Fruit fly (Drosophila melanogaster) whole organism, prepupa: Measurements from ENCODE around the gene Orp8.

Experiments used
- Blimp-1 ChIP-seq: fragments of 200-800 bp; sonication (Bioruptor generic); optimal IDR thresholded peaks from 3 replicates; lab custom pipeline; 2017; ENCODE audit warnings: missing biosample characterization, missing genetic modification characterization, mild to moderate bottlenecking, moderate library complexity, missing genetic modification reagents
- CG10669 ChIP-seq: fragments of 200-800 bp; sonication (Bioruptor generic); optimal IDR thresholded peaks from 3 replicates; lab custom pipeline; 2018; ENCODE audit warnings: missing biosample characterization, mild to moderate bottlenecking, missing genetic modification characterization, moderate library complexity
- CG11762 ChIP-seq: fragments of 200-800 bp; sonication (Bioruptor generic); optimal IDR thresholded peaks from 3 replicates; lab custom pipeline; 2016; ENCODE audit warnings: missing biosample characterization, missing genetic modification characterization; ENCODE audit not compliant: insufficient read depth
- CG15336 ChIP-seq: fragments of 200-800 bp; sonication (Bioruptor generic); IDR thresholded peaks from 2 replicates; pipeline ENCODE4 v1.3.6; 2022; ENCODE audit warnings: missing biosample characterization, missing genetic modification characterization
- CG16779 ChIP-seq: fragments of 200-800 bp; sonication (Bioruptor generic); optimal IDR thresholded peaks from 3 replicates; lab custom pipeline; 2017; ENCODE audit warnings: missing biosample characterization, mild to moderate bottlenecking, missing genetic modification characterization
- CG3032 ChIP-seq: fragments of 200-800 bp; optimal IDR thresholded peaks from 2 replicates; lab custom pipeline; 2019; ENCODE audit warnings: missing biosample characterization, mild to moderate bottlenecking, missing genetic modification characterization, moderate library complexity
- CG31627 ChIP-seq: fragments of 200-800 bp; sonication (Bioruptor generic); optimal IDR thresholded peaks from 3 replicates; lab custom pipeline; 2016; ENCODE audit warnings: missing biosample characterization, missing genetic modification characterization
- CG3919 ChIP-seq: fragments of 200-800 bp; sonication (Bioruptor generic); optimal IDR thresholded peaks from 3 replicates; lab custom pipeline; 2016; ENCODE audit warnings: missing biosample characterization, missing genetic modification characterization
- CG6163 ChIP-seq: fragments of 200-800 bp; sonication (Bioruptor generic); IDR thresholded peaks from 3 replicates; pipeline ENCODE4 v1.3.6; 2022; ENCODE audit warnings: missing biosample characterization, missing genetic modification characterization
- CG6276 ChIP-seq: fragments of 200-800 bp; sonication (Bioruptor generic); optimal IDR thresholded peaks from 2 replicates; lab custom pipeline; 2017; ENCODE audit warnings: missing biosample characterization, mild to moderate bottlenecking, missing genetic modification characterization
- CG6792 ChIP-seq: fragments of 200-800 bp; sonication (Bioruptor generic); optimal IDR thresholded peaks from 3 replicates; lab custom pipeline; 2016; ENCODE audit warnings: missing biosample characterization, missing genetic modification characterization
- CG6808 ChIP-seq: fragments of 200-800 bp; sonication (Bioruptor generic); optimal IDR thresholded peaks from 3 replicates; lab custom pipeline; 2017; ENCODE audit warnings: missing biosample characterization, missing genetic modification characterization, mild to moderate bottlenecking, moderate library complexity, missing genetic modification reagents
- CG6854 ChIP-seq: fragments of 200-800 bp; sonication (Bioruptor generic); optimal IDR thresholded peaks from 2 replicates; lab custom pipeline; 2017; ENCODE audit warnings: missing biosample characterization, mild to moderate bottlenecking, missing genetic modification characterization
- CG7368 ChIP-seq: fragments of 200-800 bp; sonication (Bioruptor generic); optimal IDR thresholded peaks from 3 replicates; lab custom pipeline; 2016; ENCODE audit warnings: missing biosample characterization, missing genetic modification characterization
- CG8119 ChIP-seq: fragments of 200-800 bp; sonication (Bioruptor generic); IDR thresholded peaks from 3 replicates; pipeline ENCODE4 v1.3.6; 2022; ENCODE audit warnings: missing biosample characterization, missing genetic modification characterization
- CG8632 ChIP-seq: fragments of 200-800 bp; sonication (Bioruptor generic); optimal IDR thresholded peaks from 3 replicates; lab custom pipeline; 2016; ENCODE audit warnings: missing biosample characterization, missing genetic modification characterization
- CG9139 ChIP-seq: fragments of 200-800 bp; sonication (Bioruptor generic); optimal IDR thresholded peaks from 3 replicates; lab custom pipeline; 2017; ENCODE audit warnings: missing biosample characterization, mild to moderate bottlenecking, missing genetic modification characterization
- Eip75B ChIP-seq: fragments of 200-800 bp; sonication (Bioruptor generic); optimal IDR thresholded peaks from 3 replicates; lab custom pipeline; 2016; ENCODE audit warnings: missing biosample characterization, missing genetic modification characterization
- Eip78C ChIP-seq: fragments of 200-800 bp; sonication (Bioruptor generic); peaks from one replicate; lab custom pipeline; 2016; ENCODE audit warnings: missing biosample characterization, missing genetic modification characterization
- Eip93F ChIP-seq: fragments of 200-800 bp; sonication (Bioruptor generic); optimal IDR thresholded peaks from 2 replicates; lab custom pipeline; 2016; ENCODE audit warnings: missing biosample characterization, mild to moderate bottlenecking, missing genetic modification characterization
- Ets21C ChIP-seq: fragments of 200-800 bp; sonication (Bioruptor generic); optimal IDR thresholded peaks from 3 replicates; lab custom pipeline; 2016; ENCODE audit warnings: missing biosample characterization, missing genetic modification characterization
- Ets96B ChIP-seq: fragments of 200-800 bp; optimal IDR thresholded peaks from 2 replicates; lab custom pipeline; 2019; ENCODE audit warnings: missing biosample characterization, mild to moderate bottlenecking, missing genetic modification characterization, moderate library complexity
- Gug ChIP-seq: fragments of 200-800 bp; sonication (Bioruptor generic); IDR thresholded peaks from 2 replicates; pipeline ENCODE4 v1.3.6; 2022; ENCODE audit warnings: missing biosample characterization, missing genetic modification characterization
- Hr38 ChIP-seq: sonication (Bioruptor generic); optimal IDR thresholded peaks from 2 replicates; lab custom pipeline; 2016; ENCODE audit warnings: missing biosample characterization, missing genetic modification characterization
- Lpt ChIP-seq: fragments of 200-800 bp; sonication (Bioruptor generic); optimal IDR thresholded peaks from 3 replicates; lab custom pipeline; 2016; ENCODE audit warnings: missing biosample characterization, missing genetic modification characterization
- Met ChIP-seq: fragments of 200-800 bp; sonication (Bioruptor generic); optimal IDR thresholded peaks from 3 replicates; lab custom pipeline; 2016; ENCODE audit warnings: missing biosample characterization, missing genetic modification characterization
- OdsH ChIP-seq: fragments of 200-800 bp; sonication (Bioruptor generic); optimal IDR thresholded peaks from 3 replicates; lab custom pipeline; 2016; ENCODE audit warnings: missing biosample characterization, missing genetic modification characterization
- Sox102F ChIP-seq: fragments of 200-800 bp; sonication (Bioruptor generic); optimal IDR thresholded peaks from 2 replicates; lab custom pipeline; 2016; ENCODE audit warnings: missing biosample characterization, mild to moderate bottlenecking, missing genetic modification characterization
- Sox14 ChIP-seq: fragments of 200-800 bp; sonication (Bioruptor generic); optimal IDR thresholded peaks from 3 replicates; lab custom pipeline; 2016; ENCODE audit warnings: missing biosample characterization, missing genetic modification characterization
- Sox15 ChIP-seq: fragments of 200-800 bp; sonication (Bioruptor generic); optimal IDR thresholded peaks from 3 replicates; lab custom pipeline; 2016; ENCODE audit warnings: missing biosample characterization, missing genetic modification characterization
- achi ChIP-seq: fragments of 200-800 bp; sonication (Bioruptor generic); optimal IDR thresholded peaks from 3 replicates; lab custom pipeline; 2016; ENCODE audit warnings: missing biosample characterization, missing genetic modification characterization
- acj6 ChIP-seq: fragments of 200-800 bp; sonication (Bioruptor generic); optimal IDR thresholded peaks from 3 replicates; lab custom pipeline; 2016; ENCODE audit warnings: missing biosample characterization, missing genetic modification characterization
- dsx ChIP-seq: fragments of 200-800 bp; optimal IDR thresholded peaks from 3 replicates; lab custom pipeline; 2019; ENCODE audit warnings: missing biosample characterization, mild to moderate bottlenecking, missing genetic modification characterization, moderate library complexity; ENCODE audit not compliant: poor library complexity, severe bottlenecking
- eg ChIP-seq: fragments of 200-800 bp; sonication (Bioruptor generic); IDR thresholded peaks from 3 replicates; pipeline ENCODE4 v1.3.6; 2022; ENCODE audit warnings: missing biosample characterization, missing genetic modification characterization
- fd59A ChIP-seq: fragments of 200-800 bp; sonication (Bioruptor generic); optimal IDR thresholded peaks from 2 replicates; lab custom pipeline; 2017; ENCODE audit warnings: missing biosample characterization, mild to moderate bottlenecking, missing genetic modification characterization, missing genetic modification reagents
- fd85E ChIP-seq: fragments of 200-800 bp; sonication (Bioruptor generic); optimal IDR thresholded peaks from 3 replicates; lab custom pipeline; 2016; ENCODE audit warnings: missing biosample characterization, missing genetic modification characterization
- lz ChIP-seq: fragments of 200-800 bp; sonication (Bioruptor generic); optimal IDR thresholded peaks from 3 replicates; lab custom pipeline; 2016; ENCODE audit warnings: missing biosample characterization, missing genetic modification characterization
- pdm3 ChIP-seq: fragments of 200-800 bp; sonication (Bioruptor generic); optimal IDR thresholded peaks from 3 replicates; lab custom pipeline; 2016; ENCODE audit warnings: missing biosample characterization, missing genetic modification characterization
- spab ChIP-seq: fragments of 200-800 bp; sonication (Bioruptor generic); optimal IDR thresholded peaks from 2 replicates; lab custom pipeline; 2017; ENCODE audit warnings: missing biosample characterization, mild to moderate bottlenecking, missing genetic modification characterization, missing genetic modification reagents
- ss ChIP-seq, 2 experiments: fragments of 200-800 bp; sonication (Bioruptor generic); optimal IDR thresholded peaks; 2 replicates in 1 of 2; 3 replicates in 1 of 2; lab custom pipeline; 2017 to 2018; ENCODE audit warnings: mild to moderate bottlenecking in 2 of 2, missing biosample characterization in 2 of 2, missing genetic modification characterization in 2 of 2, moderate library complexity in 1 of 2
- svp ChIP-seq: fragments of 200-800 bp; sonication (Bioruptor generic); peaks from one replicate; lab custom pipeline; 2016; ENCODE audit warnings: missing biosample characterization, missing genetic modification characterization
- topi ChIP-seq: fragments of 200-800 bp; sonication (Bioruptor generic); optimal IDR thresholded peaks from 3 replicates; lab custom pipeline; 2016; ENCODE audit warnings: missing biosample characterization, missing genetic modification characterization
- vri ChIP-seq: fragments of 200-800 bp; sonication (Bioruptor generic); optimal IDR thresholded peaks from 3 replicates; lab custom pipeline; 2016; ENCODE audit warnings: missing biosample characterization, mild to moderate bottlenecking, missing genetic modification characterization

Orp8 gene

dm6 chr3R:20259440-20260170, 49.5 kb upstream of the Orp8 start (continued):
- TF ChIP-seq CG31627 (GFP tag; lab: Kevin White, UChicago) (no peak), fd59A (GFP tag; lab: Kevin White, UChicago) (no peak), CG6163 (GFP tag; lab: Robert Waterston, UW) (no peak; the same call in 2 of the 3 replicates), spab (GFP tag; lab: Kevin White, UChicago) (no peak), CG6792 (GFP tag; lab: Kevin White, UChicago) (no peak), CG3032 (tag; lab: Kevin White, UChicago) (no peak), CG15336 (GFP tag; lab: Robert Waterston, UW) (no peak), CG6276 (GFP tag; lab: Kevin White, UChicago) (no peak), CG3919 (no peak), achi (GFP tag; lab: Kevin White, UChicago) (no peak), CG8632 (GFP tag; lab: Kevin White, UChicago) (peak; percentile 14), dsx (GFP tag; lab: Kevin White, UChicago) (no peak), topi (GFP tag; lab: Kevin White, UChicago) (no peak), CG6854 (GFP tag; lab: Kevin White, UChicago) (no peak), Eip78C (peak; percentile 24), Lpt (GFP tag; lab: Kevin White, UChicago) (no peak)

DNA sequence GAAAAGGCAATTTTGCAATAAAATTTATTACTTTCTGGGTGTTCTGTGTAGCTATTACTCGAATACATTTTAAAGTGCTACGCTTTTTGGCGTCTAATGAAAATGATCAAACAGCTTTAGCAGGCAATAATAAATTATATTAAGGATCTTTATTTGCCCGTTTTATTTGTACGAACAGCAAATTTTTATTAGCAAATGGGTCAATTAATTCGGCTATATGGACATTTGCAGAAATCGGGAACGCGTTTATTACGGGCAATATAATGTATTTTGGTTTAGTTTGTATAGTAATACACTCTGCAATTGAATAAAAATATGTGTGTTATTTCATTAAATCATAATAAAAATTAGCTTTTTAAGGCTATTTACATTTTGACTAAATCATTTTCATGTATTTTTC, 48.8 kb upstream of the Orp8 start:
- no peak for TF ChIP-seq CG3032 (tag; lab: Kevin White, UChicago)
- TF ChIP-seq svp (GFP tag; lab: Kevin White, UChicago): peak; percentile 57
- TF ChIP-seq, all 60 proteins: peak for 1

dm6 chr3R:20261225-20261968, 47.7 kb upstream of the Orp8 start:
- peak; percentile 85 for TF ChIP-seq CG31627 (GFP tag; lab: Kevin White, UChicago)
- peak; percentile 93 for TF ChIP-seq Sox14 (GFP tag; lab: Kevin White, UChicago)
- peak; percentile 91 for TF ChIP-seq Met (GFP tag; lab: Kevin White, UChicago)
- TF ChIP-seq topi (GFP tag; lab: Kevin White, UChicago): peak; percentile 91
- TF ChIP-seq CG6792 (GFP tag; lab: Kevin White, UChicago): peak; percentile 92
- TF ChIP-seq dsx (GFP tag; lab: Kevin White, UChicago): peak; percentile 97
- TF ChIP-seq Blimp-1 (GFP tag; lab: Kevin White, UChicago): peak; percentile 60
- TF ChIP-seq CG9139 (GFP tag; lab: Kevin White, UChicago): peak; percentile 95
- TF ChIP-seq eg (GFP tag; lab: Robert Waterston, UW): peak; percentile 98
- peak; percentile 45 for TF ChIP-seq Eip93F (GFP tag; lab: Kevin White, UChicago)
- peak; percentile 92 for TF ChIP-seq acj6 (GFP tag; lab: Kevin White, UChicago)
- peak; percentile 96 for TF ChIP-seq CG3032 (tag; lab: Kevin White, UChicago)
- TF ChIP-seq CG6276 (GFP tag; lab: Kevin White, UChicago): peak; percentile 94
- peak; percentile 97 for TF ChIP-seq CG10669
- peak; percentile 97 for TF ChIP-seq CG8119 (GFP tag; lab: Robert Waterston, UW)
- TF ChIP-seq fd85E: peak; percentile 74
- TF ChIP-seq CG11762 (GFP tag; lab: Kevin White, UChicago): peak; percentile 85
- peak; percentile 94 for TF ChIP-seq Gug
- TF ChIP-seq vri (GFP tag; lab: Kevin White, UChicago): peak; percentile 86
- peak; percentile 90 for TF ChIP-seq Lpt (GFP tag; lab: Kevin White, UChicago)
- TF ChIP-seq OdsH (GFP tag; lab: Kevin White, UChicago): peak; percentile 93
- peak; percentile 95 for TF ChIP-seq spab (GFP tag; lab: Kevin White, UChicago)
- peak; percentile 83 for TF ChIP-seq Sox15
- peak; percentile 95 for TF ChIP-seq CG8632 (GFP tag; lab: Kevin White, UChicago)
- peak; percentile 89 for TF ChIP-seq Sox102F (GFP tag; lab: Kevin White, UChicago)
- peak; percentile 93 for TF ChIP-seq CG16779 (tag; lab: Kevin White, UChicago)
- peak; percentile 96 for TF ChIP-seq Eip75B (GFP tag; lab: Kevin White, UChicago)
- TF ChIP-seq Ets96B: peak; percentile 98
- TF ChIP-seq ss (GFP tag; optimal IDR thresholded peaks at IDR 0.05; lab: Kevin White, UChicago): peak; percentile 95
- peak; percentile 73 for TF ChIP-seq Ets21C (GFP tag; lab: Kevin White, UChicago)
- TF ChIP-seq Hr38 (GFP tag; lab: Kevin White, UChicago): no peak
- peak; percentile 92 for TF ChIP-seq lz (GFP tag; lab: Kevin White, UChicago)
- peak; percentile 98 for TF ChIP-seq Eip78C
- peak; percentile 94 for TF ChIP-seq CG6808 (GFP tag; lab: Kevin White, UChicago)
- TF ChIP-seq pdm3 (GFP tag; lab: Kevin White, UChicago): peak; percentile 93
- peak; percentile 91 for TF ChIP-seq CG7368 (GFP tag; lab: Kevin White, UChicago)
